Fruit fly (Drosophila melanogaster) ovary, adult (tissue): ENCODE measurements around the gene pes.
"Not testable (repeated sequence)": the region's sequence is repeated elsewhere in the genome, so short reads cannot be mapped to it uniquely, and the experiment has no call there.

Source experiments
- CG17801 ChIP-seq: fragments of 200-800 bp; optimal IDR thresholded peaks from 2 replicates; lab custom pipeline; 2019; ENCODE audit warnings: missing biosample characterization, mild to moderate bottlenecking, missing genetic modification characterization, moderate library complexity; ENCODE audit not compliant: partially characterized antibody

Gene pes

dm6 chr2L:7990720-7991119, 3.3 kb downstream of the pes start:
- TF ChIP-seq CG17801 (GFP tag; lab: Kevin White, UChicago): no peak

DNA sequence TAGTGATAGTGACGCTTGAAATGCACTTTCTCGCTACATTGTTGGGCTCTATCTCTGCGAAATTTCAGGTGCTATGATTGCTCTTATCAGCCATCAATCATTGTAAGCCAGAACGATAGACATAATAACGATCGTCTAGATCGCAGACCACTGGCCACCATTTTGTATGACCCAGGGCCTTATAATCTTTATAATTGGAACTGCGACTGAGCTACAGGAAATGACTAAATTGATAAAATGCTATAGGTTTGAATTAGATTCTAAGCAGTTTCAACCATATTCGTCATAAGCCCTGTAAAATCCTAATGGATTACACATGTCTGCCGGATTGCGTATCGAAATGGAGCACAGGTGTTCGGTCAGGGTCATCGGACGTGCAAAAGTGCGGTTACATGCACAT, 4.1 kb downstream of the pes start:
- TF ChIP-seq CG17801 (GFP tag; lab: Kevin White, UChicago): no peak

DNA sequence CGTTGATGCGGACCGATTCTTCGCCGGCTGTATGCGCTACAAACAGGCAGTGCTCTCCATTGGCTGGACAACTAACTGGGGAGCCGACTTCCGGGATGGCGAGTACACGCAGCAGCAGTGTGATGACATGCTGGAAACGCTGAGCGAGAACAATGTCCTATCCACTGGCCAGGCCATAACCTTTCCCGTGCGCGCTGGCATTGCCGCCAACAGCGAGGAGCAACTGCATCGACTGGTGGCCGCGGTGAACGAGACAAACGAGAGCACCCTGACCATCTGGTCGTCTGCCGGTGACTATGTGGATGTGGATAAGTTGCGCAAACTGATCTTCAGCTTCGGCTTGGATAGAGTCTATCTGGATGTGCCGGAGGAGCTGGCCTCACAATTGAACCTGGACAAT, 7.8 kb downstream of the pes start:
- TF ChIP-seq CG17801 (GFP tag; lab: Kevin White, UChicago): no peak

- peak; percentile 36 for TF ChIP-seq CG17801 (GFP tag; lab: Kevin White, UChicago)
Observed at dm6 chr2L:7984889-7985514, 9.0 kb downstream of the pes start.

dm6 chr2L:7984059-7984800, 9.8 kb downstream of the pes start, which contains the start of gene Snoo:
TSS of gene Snoo (minus strand) at chr2L:7984196.
- peak; percentile 30 for TF ChIP-seq CG17801 (GFP tag; lab: Kevin White, UChicago)

- not testable (repeated sequence) for TF ChIP-seq CG17801 (GFP tag; lab: Kevin White, UChicago)
Observed at dm6 chr2L:7983646-7984045, 10.3 kb downstream of the pes start, which contains the start of gene CG7231. TSS of gene CG7231 (plus strand) at chr2L:7983946.

- TF ChIP-seq CG17801 (GFP tag; lab: Kevin White, UChicago): no peak
Observed at dm6 chr2L:7976738-7977137, 17.2 kb downstream of the pes start.

DNA sequence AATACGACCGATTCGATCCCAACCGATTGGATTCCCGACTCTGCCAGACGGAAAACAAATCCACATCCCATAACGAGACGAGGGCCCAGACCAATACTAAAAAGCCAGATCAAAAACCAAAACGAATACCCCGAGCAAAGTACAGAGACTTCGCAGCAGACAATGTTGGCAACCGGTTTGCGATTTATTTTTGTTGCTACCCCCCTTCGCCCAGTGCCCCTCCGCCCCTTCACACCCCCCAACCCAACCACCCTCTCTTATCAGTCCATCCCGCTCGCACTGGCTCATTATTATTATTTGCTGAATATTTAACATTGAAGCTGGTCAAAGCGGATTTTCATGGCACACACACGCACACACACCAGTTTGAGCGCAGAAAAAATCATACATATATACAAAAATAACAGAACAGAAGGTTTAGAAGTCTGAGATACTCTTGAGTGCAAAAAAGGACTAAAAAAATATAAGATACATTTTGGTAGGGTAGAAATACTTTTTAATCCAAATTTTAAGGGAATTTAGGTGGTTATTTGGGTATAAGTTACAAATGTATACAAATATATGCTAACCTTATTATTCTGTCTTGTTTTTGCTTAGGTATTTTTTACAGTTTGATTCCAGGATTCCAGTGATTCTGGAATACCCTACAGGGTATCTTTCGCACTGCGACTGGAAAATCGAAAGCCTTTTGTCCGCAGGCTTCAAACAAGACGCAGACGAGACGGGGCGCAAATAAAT, 20.3 kb downstream of the pes start:
- TF ChIP-seq CG17801 (GFP tag; lab: Kevin White, UChicago): no peak

dm6 chr2L:7971423-7971822, 22.6 kb downstream of the pes start:
- TF ChIP-seq CG17801 (GFP tag; lab: Kevin White, UChicago): no peak

- no peak for TF ChIP-seq CG17801 (GFP tag; lab: Kevin White, UChicago)
Observed at dm6 chr2L:7970001-7970400, 24.0 kb downstream of the pes start.

dm6 chr2L:7969329-7969728, 24.7 kb downstream of the pes start:
- no peak for TF ChIP-seq CG17801 (GFP tag; lab: Kevin White, UChicago)

DNA sequence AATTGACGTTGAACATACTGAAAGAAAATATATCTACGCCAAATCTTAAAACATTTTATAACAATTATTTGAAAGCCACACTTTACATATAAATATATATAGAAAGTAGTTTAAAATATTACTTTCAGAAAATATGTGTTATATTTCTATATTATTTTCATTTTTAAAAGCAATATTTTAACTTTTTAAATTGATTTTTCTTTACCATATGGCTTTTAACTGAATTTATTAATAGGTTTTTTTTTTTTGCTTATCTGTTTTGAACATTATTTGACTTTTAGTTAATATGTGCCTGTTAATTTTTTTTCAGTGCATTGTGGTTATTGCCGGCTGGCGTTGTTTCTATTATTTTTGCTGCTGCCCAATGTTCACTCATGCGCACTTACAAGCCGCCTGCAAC, 25.9 kb downstream of the pes start:
- TF ChIP-seq CG17801 (GFP tag; lab: Kevin White, UChicago): no peak

DNA sequence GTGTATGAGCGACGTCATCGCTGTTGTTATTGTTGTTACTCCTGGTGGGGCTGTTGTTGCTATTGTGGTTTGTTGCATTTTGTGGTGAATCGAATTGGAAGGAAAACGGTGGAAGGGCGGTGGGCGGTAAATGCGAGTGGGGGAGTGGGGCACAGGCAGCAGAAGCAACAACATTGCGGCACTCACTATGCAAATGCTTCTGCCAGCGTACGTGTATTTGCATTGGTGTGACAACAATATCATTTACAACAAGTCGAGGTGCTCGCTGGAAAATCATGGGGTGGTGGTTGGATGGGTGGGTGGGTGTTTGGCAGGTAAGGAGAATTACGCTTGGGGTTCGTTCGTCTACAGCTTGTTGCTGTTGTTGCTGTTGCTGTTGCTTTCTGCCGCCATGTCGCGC, 26.3 kb downstream of the pes start:
- no peak for TF ChIP-seq CG17801 (GFP tag; lab: Kevin White, UChicago)

DNA sequence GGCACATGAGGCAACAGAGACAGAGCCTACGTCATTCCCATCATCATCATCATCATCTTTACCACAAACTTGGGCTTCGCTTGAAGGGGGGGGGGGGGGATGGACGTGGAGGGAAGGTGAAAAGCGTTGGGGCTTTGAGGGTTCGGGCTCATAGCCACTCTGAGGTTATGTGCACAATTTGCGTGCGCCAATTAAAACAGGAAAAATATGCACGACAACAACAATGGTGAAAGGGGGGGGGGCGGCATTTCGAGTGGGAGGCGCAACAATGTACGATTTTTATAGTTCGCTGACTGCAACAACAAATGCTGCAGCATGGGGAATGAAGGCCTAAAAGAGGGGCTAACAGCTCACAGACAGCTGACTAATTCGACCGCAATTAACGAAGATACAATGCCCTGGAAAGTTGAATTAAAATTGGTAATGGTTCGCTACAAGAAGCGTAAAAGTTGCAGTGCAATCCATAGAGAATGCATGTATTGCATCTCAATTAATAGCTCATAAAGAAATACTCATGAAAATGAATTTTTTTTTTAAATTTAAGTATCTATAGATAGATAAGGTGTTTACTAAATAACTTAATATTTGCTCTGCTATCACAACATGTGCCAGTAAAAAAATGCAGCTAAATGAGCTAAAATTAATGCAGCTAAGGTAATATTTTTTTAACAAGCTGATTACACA, 27.0 kb downstream of the pes start:
- no peak for TF ChIP-seq CG17801 (GFP tag; lab: Kevin White, UChicago)

dm6 chr2L:7966461-7966846, 27.5 kb downstream of the pes start:
- TF ChIP-seq CG17801 (GFP tag; lab: Kevin White, UChicago): no peak
